Worm (Caenorhabditis elegans): Measurements from ENCODE around the gene srx-105.

Gene srx-105

ce11 chrII:3699591-3699990, 1.6 kb downstream of the srx-105 start, which contains the start of gene srx-104:
TSS of gene srx-104 (minus strand) at chrII:3699691.
- no peak for TF ChIP-seq nhr-12 (tag; optimal IDR thresholded peaks at IDR 0.05)
- no peak for TF ChIP-seq elt-1 (tag; optimal IDR thresholded peaks at IDR 0.05)
- TF ChIP-seq lin-15B (tag; optimal IDR thresholded peaks at IDR 0.05): no peak
- TF ChIP-seq unc-62 (GFP tag; optimal IDR thresholded peaks at IDR 0.05): no peak
- TF ChIP-seq zag-1 (tag; optimal IDR thresholded peaks at IDR 0.05): no peak
- no peak for TF ChIP-seq ztf-4 (tag; optimal IDR thresholded peaks at IDR 0.05)
- TF ChIP-seq nhr-67 (tag; optimal IDR thresholded peaks at IDR 0.05): no peak
- no peak for TF ChIP-seq nhr-23 (tag; optimal IDR thresholded peaks at IDR 0.05)
- TF ChIP-seq ZK546.5 (tag; optimal IDR thresholded peaks at IDR 0.05): no peak
- TF ChIP-seq egl-27 (tag; optimal IDR thresholded peaks at IDR 0.05): no peak
- TF ChIP-seq sea-2 (GFP tag; optimal IDR thresholded peaks at IDR 0.05): no peak
- no peak for TF ChIP-seq ceh-9 (tag; optimal IDR thresholded peaks at IDR 0.05)
- no peak for TF ChIP-seq fkh-10 (GFP tag; optimal IDR thresholded peaks at IDR 0.05)

- TF ChIP-seq nhr-43 (tag; optimal IDR thresholded peaks at IDR 0.05; ENCODE audit: poor library complexity, severe bottlenecking) (no peak), nfya-1 (tag; optimal IDR thresholded peaks at IDR 0.05; ENCODE audit: insufficient read depth) (no peak), fkh-10 (GFP tag; optimal IDR thresholded peaks at IDR 0.05) (no peak), nhr-67 (tag; optimal IDR thresholded peaks at IDR 0.05) (no peak), ceh-82 (tag; optimal IDR thresholded peaks at IDR 0.05) (no peak), nhr-12 (tag; optimal IDR thresholded peaks at IDR 0.05) (no peak), mdl-1 (tag; optimal IDR thresholded peaks at IDR 0.05) (no peak)
These were observed 6.5 kb downstream of the srx-105 start, which contains the start of gene srx-102 for ce11 chrII:3694664-3695063. TSS of gene srx-102 (minus strand) at chrII:3694764.

ce11 chrII:3690646-3691045, 10.6 kb downstream of the srx-105 start, which contains the start of gene srx-101:
TSS of gene srx-101 (minus strand) at chrII:3690746.
- TF ChIP-seq skn-1 (tag; optimal IDR thresholded peaks at IDR 0.05) (no peak), lin-15B (tag; optimal IDR thresholded peaks at IDR 0.05) (no peak), ceh-28 (tag; optimal IDR thresholded peaks at IDR 0.05) (no peak), fkh-2 (tag; optimal IDR thresholded peaks at IDR 0.05) (no peak), tbx-2 (tag; optimal IDR thresholded peaks at IDR 0.05) (no peak), nhr-11 (tag; optimal IDR thresholded peaks at IDR 0.05) (no peak), nhr-43 (tag; optimal IDR thresholded peaks at IDR 0.05; ENCODE audit: poor library complexity, severe bottlenecking) (no peak), ceh-9 (tag; optimal IDR thresholded peaks at IDR 0.05) (no peak), sea-2 (GFP tag; optimal IDR thresholded peaks at IDR 0.05) (no peak), unc-39 (tag; optimal IDR thresholded peaks at IDR 0.05) (no peak), ZK546.5 (tag; optimal IDR thresholded peaks at IDR 0.05) (no peak), pqm-1 (tag; optimal IDR thresholded peaks at IDR 0.05) (no peak), ztf-4 (tag; optimal IDR thresholded peaks at IDR 0.05) (no peak), zag-1 (tag; optimal IDR thresholded peaks at IDR 0.05) (no peak), elt-2 (tag; optimal IDR thresholded peaks at IDR 0.05) (no peak), ztf-11 (tag; optimal IDR thresholded peaks at IDR 0.05) (no peak)

ce11 chrII:3688333-3688732, 12.9 kb downstream of the srx-105 start, which contains the start of gene ifas-1:
TSS of gene ifas-1 (minus strand) at chrII:3688719.
- TF ChIP-seq nhr-43 (tag; optimal IDR thresholded peaks at IDR 0.05; ENCODE audit: poor library complexity, severe bottlenecking) (no peak), eor-1 (tag; optimal IDR thresholded peaks at IDR 0.05) (no peak), ztf-11 (tag; optimal IDR thresholded peaks at IDR 0.05) (no peak), ztf-4 (tag; optimal IDR thresholded peaks at IDR 0.05) (no peak), nhr-12 (tag; optimal IDR thresholded peaks at IDR 0.05) (no peak), fkh-2 (tag; optimal IDR thresholded peaks at IDR 0.05) (no peak), ZK546.5 (tag; optimal IDR thresholded peaks at IDR 0.05) (no peak), fkh-10 (GFP tag; optimal IDR thresholded peaks at IDR 0.05) (no peak), egl-5 (tag; optimal IDR thresholded peaks at IDR 0.05) (no peak), daf-12 (tag; optimal IDR thresholded peaks at IDR 0.05) (no peak), sea-2 (GFP tag; optimal IDR thresholded peaks at IDR 0.05) (no peak), jun-1 (tag; optimal IDR thresholded peaks at IDR 0.05) (no peak), aly-2 (tag; optimal IDR thresholded peaks at IDR 0.05) (no peak)

- TF ChIP-seq pqm-1 (tag; optimal IDR thresholded peaks at IDR 0.05) (peak; percentile 46), lsy-12 (tag; optimal IDR thresholded peaks at IDR 0.05) (no peak), mml-1 (tag; optimal IDR thresholded peaks at IDR 0.05) (no peak), pha-4 (tag; optimal IDR thresholded peaks at IDR 0.05) (no peak), elt-1 (tag; optimal IDR thresholded peaks at IDR 0.05) (no peak), nfya-1 (tag; optimal IDR thresholded peaks at IDR 0.05; ENCODE audit: insufficient read depth) (no peak), zag-1 (tag; optimal IDR thresholded peaks at IDR 0.05) (no peak), nhr-28 (tag; optimal IDR thresholded peaks at IDR 0.05) (no peak), snpc-4 (tag; optimal IDR thresholded peaks at IDR 0.05) (no peak), fkh-2 (tag; optimal IDR thresholded peaks at IDR 0.05) (no peak), nhr-23 (tag; optimal IDR thresholded peaks at IDR 0.05) (no peak), unc-62 (GFP tag; optimal IDR thresholded peaks at IDR 0.05) (no peak), elt-2 (tag; optimal IDR thresholded peaks at IDR 0.05) (peak; percentile 87), ceh-28 (tag; optimal IDR thresholded peaks at IDR 0.05) (peak; percentile 83)
These were observed 16.6 kb downstream of the srx-105 start for ce11 chrII:3684487-3685067.

Measured in whole organism, L3 larva.